Fruit fly (Drosophila melanogaster) S2 (cell line): Measurements from ENCODE around the gene Mco4.

ENCODE experiments used
- CG8478 ChIP-seq: fragments of >200 bp; optimal IDR thresholded peaks from 2 replicates; lab custom pipeline; 2018
- CTCF ChIP-seq, 2 experiments: fragments of >200 bp; optimal IDR thresholded peaks; 2 replicates each; lab custom pipeline; 2018

The Mco4 gene

DNA sequence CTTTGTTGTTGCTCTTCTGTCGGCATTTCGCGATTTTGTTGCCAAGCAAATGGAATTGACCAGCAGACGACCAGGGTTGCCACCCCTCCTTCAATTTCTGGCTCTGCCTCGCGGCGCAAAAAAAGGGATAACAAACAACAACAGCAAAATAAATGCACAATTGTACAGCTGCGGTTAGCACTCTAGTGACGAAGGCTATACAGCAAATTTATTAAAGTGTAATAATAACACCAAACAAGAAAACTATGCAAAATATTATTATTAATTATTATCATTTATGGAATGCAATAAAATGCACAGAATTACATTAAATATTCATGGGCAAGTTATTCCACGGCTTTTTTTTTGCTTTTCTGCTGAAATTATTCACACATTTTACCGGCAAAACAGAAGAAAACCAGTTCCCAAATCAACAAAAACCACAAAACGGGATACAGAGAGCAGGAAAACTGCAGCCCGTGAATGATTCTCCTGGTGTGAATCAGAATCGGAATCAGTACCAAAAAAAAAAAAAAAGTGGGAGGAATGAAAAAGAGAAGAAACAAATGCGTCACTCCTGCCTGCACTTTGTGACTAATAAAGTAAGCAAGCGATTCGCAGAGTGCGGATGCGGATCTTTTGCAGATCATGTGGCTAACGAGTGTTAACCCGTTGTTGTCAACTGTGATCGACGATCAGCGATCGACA lies 23.4 kb upstream of the Mco4 start:
- TF ChIP-seq CG8478 (lab: Kevin White, UChicago) (no peak), CTCF (optimal IDR thresholded peaks at IDR 0.05; lab: Kevin White, UChicago) (no peak)

- TF ChIP-seq CG8478 (lab: Kevin White, UChicago) = no peak
- TF ChIP-seq CTCF (optimal IDR thresholded peaks at IDR 0.05; lab: Kevin White, UChicago) = no peak
Observed at dm6 chrX:17878632-17879033, 22.7 kb upstream of the Mco4 start.

DNA sequence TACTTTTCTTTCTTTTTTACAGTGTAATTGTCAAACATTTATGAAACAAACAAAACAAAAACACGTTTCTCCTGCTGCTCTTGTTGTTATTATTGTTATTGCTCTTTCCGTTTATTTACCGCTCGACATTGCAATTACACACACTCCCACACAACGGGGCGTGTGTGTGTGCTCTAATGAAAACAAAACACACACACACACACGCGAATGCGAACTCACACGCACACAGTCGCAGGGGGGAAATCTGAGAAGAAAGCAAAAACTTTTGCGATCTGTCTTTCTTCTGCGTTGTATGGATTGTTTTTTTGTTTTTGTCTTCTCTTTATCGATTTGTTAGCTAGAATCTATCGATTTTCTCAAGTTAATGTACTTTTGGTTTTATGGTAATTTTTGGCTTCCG lies 22.0 kb upstream of the Mco4 start:
- TF ChIP-seq CTCF (optimal IDR thresholded peaks at IDR 0.05; lab: Kevin White, UChicago) (no peak), CG8478 (lab: Kevin White, UChicago) (no peak)

- TF ChIP-seq CTCF (optimal IDR thresholded peaks at IDR 0.05; lab: Kevin White, UChicago) = no peak
Observed at dm6 chrX:17876518-17876917, 20.6 kb upstream of the Mco4 start.

DNA sequence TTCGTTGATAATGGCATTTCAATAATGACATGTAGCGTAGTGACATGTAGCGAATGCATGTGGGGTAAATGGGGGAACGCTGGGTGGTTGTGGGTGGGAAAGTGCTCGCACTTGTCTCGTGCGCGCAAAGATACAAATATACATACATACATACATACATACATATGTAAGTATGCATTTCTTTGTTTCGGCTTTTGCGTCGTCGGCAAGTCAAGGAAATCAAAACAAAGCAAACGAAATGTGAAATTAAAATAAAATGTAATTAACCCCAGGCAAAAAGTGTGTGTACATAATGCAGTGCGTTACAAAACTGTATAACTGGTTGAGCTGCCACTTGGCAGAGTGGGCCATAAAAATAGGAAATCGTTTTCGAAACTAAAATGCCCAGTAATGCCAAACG lies 19.8 kb upstream of the Mco4 start:
- TF ChIP-seq CG8478 (lab: Kevin White, UChicago) (no peak), CTCF (optimal IDR thresholded peaks at IDR 0.05; lab: Kevin White, UChicago) (no peak)

DNA sequence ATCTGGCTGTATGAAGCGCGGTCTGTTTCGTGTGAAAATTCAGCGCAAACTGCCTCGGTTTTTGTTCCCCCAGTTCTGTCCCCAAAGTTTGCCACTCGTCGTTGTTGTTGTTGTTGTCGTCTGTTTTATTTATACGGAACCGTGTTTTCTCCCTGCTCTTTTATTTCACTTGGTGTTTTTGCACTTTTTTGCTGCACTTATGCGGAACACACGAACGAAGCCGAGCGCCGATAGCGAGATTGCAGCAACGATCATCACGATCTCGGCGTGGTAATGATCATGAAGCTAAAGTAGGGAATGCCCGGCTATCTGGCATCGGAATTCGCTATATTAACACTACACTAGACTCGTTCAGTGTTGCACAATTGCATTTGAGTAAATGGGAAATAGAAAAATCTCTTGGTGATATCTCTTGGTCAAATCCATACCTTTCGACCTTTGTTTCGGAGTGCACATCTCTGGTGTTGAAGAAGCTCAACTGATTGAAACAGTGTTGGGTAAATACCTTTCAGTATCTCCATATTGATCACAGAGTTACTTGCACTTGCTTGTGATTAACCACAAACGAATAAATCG lies 19.2 kb upstream of the Mco4 start:
- TF ChIP-seq CTCF (optimal IDR thresholded peaks at IDR 0.05; lab: Kevin White, UChicago) = no peak

dm6 chrX:17873329-17873728 lies 17.4 kb upstream of the Mco4 start:
- TF ChIP-seq CTCF (optimal IDR thresholded peaks at IDR 0.05; lab: Kevin White, UChicago) = no peak
- no peak for TF ChIP-seq CG8478 (lab: Kevin White, UChicago)

- TF ChIP-seq CTCF (optimal IDR thresholded peaks at IDR 0.05; lab: Kevin White, UChicago) (no peak), CG8478 (lab: Kevin White, UChicago) (no peak)
Observed at dm6 chrX:17872310-17872709, 16.4 kb upstream of the Mco4 start.

DNA sequence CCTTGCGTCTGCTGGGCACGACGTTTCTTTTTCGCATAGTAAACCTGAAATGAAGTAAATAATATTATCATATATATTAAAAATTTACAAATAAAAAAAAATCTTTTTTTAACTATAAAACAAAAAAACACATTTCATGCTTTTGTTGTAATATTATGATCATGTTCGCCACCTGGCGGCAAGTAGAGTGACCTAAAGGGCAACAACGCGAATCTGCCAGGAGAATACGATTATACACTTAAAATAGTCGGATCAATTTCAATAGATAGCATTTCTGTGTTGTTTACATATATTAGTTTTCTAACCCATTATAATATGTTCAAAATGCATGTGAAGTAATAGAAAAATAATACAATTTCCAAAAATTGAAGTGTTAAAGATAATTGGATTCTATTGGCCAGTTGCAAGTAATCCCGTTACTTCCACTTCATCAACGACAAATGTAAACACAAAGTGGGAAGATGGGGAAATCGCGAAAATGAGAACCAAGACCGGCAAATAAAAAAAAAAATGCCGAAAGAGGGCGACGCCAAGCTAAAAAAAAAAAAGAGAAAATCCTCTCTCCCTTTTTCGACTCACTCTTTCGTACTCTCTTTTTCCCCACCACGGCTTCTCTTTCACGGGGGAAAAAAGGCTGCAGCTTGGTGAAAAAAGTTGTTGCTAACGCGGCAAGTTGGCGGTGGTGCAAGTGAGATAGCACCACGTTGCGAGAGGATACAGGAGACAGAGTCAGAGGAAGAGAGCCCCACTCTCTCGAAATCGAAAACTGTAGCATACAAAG lies 14.9 kb upstream of the Mco4 start:
- TF ChIP-seq CG8478 (lab: Kevin White, UChicago) (no peak), CTCF (optimal IDR thresholded peaks at IDR 0.05; lab: Kevin White, UChicago) (peak in 1 of 2 experiments; percentile 65)

DNA sequence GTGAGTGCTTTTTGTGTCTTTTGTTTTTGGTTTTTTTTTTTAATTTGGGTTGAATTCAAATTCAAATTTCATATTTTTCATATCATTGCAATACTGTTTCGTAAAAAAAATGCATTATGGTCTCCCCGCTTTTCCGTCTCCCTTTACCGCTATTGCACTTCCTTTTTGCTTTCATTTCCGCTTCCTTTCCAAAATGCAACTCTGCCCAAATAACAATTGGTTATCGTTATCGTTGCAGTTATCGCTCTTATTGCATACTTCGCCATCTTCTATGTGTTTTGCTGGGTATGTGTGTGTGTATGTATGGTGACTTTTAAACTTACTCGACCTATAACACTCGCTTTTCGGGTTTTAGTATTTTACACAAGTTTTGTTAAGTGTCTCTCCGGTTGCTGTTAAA lies 9.2 kb upstream of the Mco4 start:
- TF ChIP-seq CTCF (optimal IDR thresholded peaks at IDR 0.05; lab: Kevin White, UChicago) (no peak), CG8478 (lab: Kevin White, UChicago) (no peak)

DNA sequence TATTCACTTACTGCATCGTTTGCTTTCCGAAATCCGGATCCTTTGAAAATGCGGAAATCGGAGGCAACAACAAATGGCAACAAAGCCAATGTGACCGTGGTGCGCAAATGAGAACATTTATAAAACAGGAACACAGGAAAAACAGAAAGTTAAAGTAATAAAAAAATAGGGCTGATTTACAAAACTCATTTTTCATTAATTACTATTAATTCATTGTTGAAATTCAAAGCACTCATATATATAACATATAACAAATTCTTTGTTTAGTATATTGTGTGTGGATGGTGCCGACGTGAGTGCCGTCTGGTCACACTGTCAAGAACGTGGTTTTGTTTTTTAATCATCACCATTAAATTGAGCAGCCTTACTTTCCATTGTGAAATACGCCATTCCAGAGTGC lies 4.8 kb upstream of the Mco4 start, which contains the start of the genes Arp8 and CG6769:
TSS of gene Arp8 (minus strand) at position 90 of the 400 bp plus-strand sequence.
TSS of gene CG6769 (plus strand) at position 292 of the 400 bp plus-strand sequence.
- TF ChIP-seq CTCF (optimal IDR thresholded peaks at IDR 0.05; lab: Kevin White, UChicago) (no peak), CG8478 (lab: Kevin White, UChicago) (no peak)

dm6 chrX:17857809-17858208 lies 1.9 kb upstream of the Mco4 start:
- no peak for TF ChIP-seq CG8478 (lab: Kevin White, UChicago)
- no peak for TF ChIP-seq CTCF (optimal IDR thresholded peaks at IDR 0.05; lab: Kevin White, UChicago)

dm6 chrX:17856458-17857277 lies 739 bp upstream of the Mco4 start, which contains the start of gene Srx:
Gene Srx (plus strand): TSS chrX:17856974.
- TF ChIP-seq CTCF (optimal IDR thresholded peaks at IDR 0.05; lab: Kevin White, UChicago) = no peak
- TF ChIP-seq CG8478 (lab: Kevin White, UChicago) = no peak

- no peak for TF ChIP-seq CG8478 (lab: Kevin White, UChicago)
- no peak for TF ChIP-seq CTCF (optimal IDR thresholded peaks at IDR 0.05; lab: Kevin White, UChicago)
Observed at dm6 chrX:17852457-17852856, 3.5 kb downstream of the Mco4 start, which contains the start of gene CG32554. Gene CG32554 (minus strand): TSS chrX:17852685.
